Fruit fly (Drosophila melanogaster) whole organism, embryonic: ENCODE results near the gene frac.

Experiments
- BEAF-32 ChIP-seq: fragments of 200-800 bp; sonication (Bioruptor generic); optimal IDR thresholded peaks from 3 replicates; lab custom pipeline; 2017; ENCODE audit warnings: missing biosample characterization, missing genetic modification characterization, mild to moderate bottlenecking, moderate library complexity, missing genetic modification reagents
- CG10979 ChIP-seq: fragments of 200-800 bp; sonication (Bioruptor generic); optimal IDR thresholded peaks from 2 replicates; lab custom pipeline; 2018; ENCODE audit warnings: missing biosample characterization, mild to moderate bottlenecking, missing genetic modification characterization, moderate library complexity
- CG11560 ChIP-seq: fragments of 200-800 bp; sonication (Bioruptor generic); IDR thresholded peaks from 3 replicates; pipeline ENCODE4 v1.3.6; 2022; ENCODE audit warnings: missing biosample characterization, missing genetic modification characterization
- CG11696 ChIP-seq: fragments of 200-800 bp; sonication (Bioruptor generic); IDR thresholded peaks from 2 replicates; pipeline ENCODE4 v1.3.6; 2022; ENCODE audit warnings: missing biosample characterization, missing genetic modification characterization
- CG12155 ChIP-seq: fragments of 200-800 bp; sonication (Bioruptor generic); optimal IDR thresholded peaks from 3 replicates; lab custom pipeline; 2016; ENCODE audit warnings: missing biosample characterization, missing genetic modification characterization
- CG12219 ChIP-seq: fragments of 200-800 bp; sonication (Bioruptor generic); optimal IDR thresholded peaks from 3 replicates; lab custom pipeline; 2018; ENCODE audit warnings: missing biosample characterization, mild to moderate bottlenecking, missing genetic modification characterization
- CG15601 ChIP-seq: fragments of 200-800 bp; sonication (Bioruptor generic); optimal IDR thresholded peaks from 3 replicates; lab custom pipeline; 2019; ENCODE audit warnings: missing biosample characterization, mild to moderate bottlenecking, missing genetic modification characterization, moderate library complexity
- CG17186 ChIP-seq: fragments of 200-800 bp; sonication (Bioruptor generic); optimal IDR thresholded peaks from 3 replicates; lab custom pipeline; 2017; ENCODE audit warnings: missing biosample characterization, missing genetic modification reagents, missing genetic modification characterization
- CG17361 ChIP-seq: fragments of 200-800 bp; sonication (Bioruptor generic); IDR thresholded peaks from 3 replicates; pipeline ENCODE4 v1.3.6; 2022; ENCODE audit warnings: missing biosample characterization, missing genetic modification characterization
- CG18011 ChIP-seq: fragments of 200-800 bp; sonication (Bioruptor generic); optimal IDR thresholded peaks from 2 replicates; lab custom pipeline; 2017; ENCODE audit warnings: missing biosample characterization, missing genetic modification characterization, mild to moderate bottlenecking, moderate library complexity, missing genotype
- CG2129 ChIP-seq: fragments of 200-800 bp; sonication (Bioruptor generic); IDR thresholded peaks from 2 replicates; pipeline ENCODE4 v1.3.6; 2022; ENCODE audit warnings: missing biosample characterization, missing genetic modification characterization; ENCODE audit not compliant: partially characterized antibody
- CG34224 ChIP-seq: fragments of 200-800 bp; sonication (Bioruptor generic); IDR thresholded peaks from 3 replicates; pipeline ENCODE4 v1.3.6; 2022; ENCODE audit warnings: missing biosample characterization, missing genetic modification characterization; ENCODE audit not compliant: partially characterized antibody
- CG7745 ChIP-seq: fragments of 200-800 bp; sonication (Bioruptor generic); optimal IDR thresholded peaks from 2 replicates; lab custom pipeline; 2018; ENCODE audit warnings: missing biosample characterization, mild to moderate bottlenecking, missing genetic modification characterization, moderate library complexity
- CG8478 ChIP-seq: fragments of >200 bp; optimal IDR thresholded peaks from 2 replicates; lab custom pipeline; 2018
- CkIIα-i1 ChIP-seq: fragments of 200-800 bp; sonication (Bioruptor generic); IDR thresholded peaks from 2 replicates; pipeline ENCODE4 v1.3.6; 2022; ENCODE audit warnings: missing biosample characterization, missing genetic modification characterization
- Dip2 ChIP-seq: fragments of 200-800 bp; sonication (Bioruptor generic); IDR thresholded peaks from 2 replicates; pipeline ENCODE4 v1.3.6; 2022; ENCODE audit warnings: missing biosample characterization, missing genetic modification characterization
- Doc2 ChIP-seq: fragments of 200-800 bp; sonication (Bioruptor generic); IDR thresholded peaks from 2 replicates; pipeline ENCODE4 v1.3.6; 2022; ENCODE audit warnings: missing biosample characterization, missing genetic modification characterization
- Drgx ChIP-seq: fragments of 200-800 bp; sonication (Bioruptor generic); IDR thresholded peaks from 2 replicates; pipeline ENCODE4 v1.3.6; 2022; ENCODE audit warnings: missing biosample characterization, missing genetic modification characterization
- Hr78 ChIP-seq, 2 experiments: fragments of 200-800 bp in 1 of 2; fragments of >200 bp in 1 of 2; sonication (Bioruptor generic) in 1 of 2; optimal IDR thresholded peaks; 2 replicates each; lab custom pipeline; 2017 to 2019; ENCODE audit warnings: missing biosample characterization in 2 of 2, missing genetic modification characterization in 2 of 2, mild to moderate bottlenecking in 1 of 2, moderate library complexity in 1 of 2
- Jarid2 ChIP-seq: fragments of 200-800 bp; sonication (Bioruptor generic); optimal IDR thresholded peaks from 3 replicates; lab custom pipeline; 2017; ENCODE audit warnings: mild to moderate bottlenecking, missing biosample characterization, missing genetic modification reagents, missing genetic modification characterization
- Oaz ChIP-seq: fragments of 200-800 bp; sonication (Bioruptor generic); IDR thresholded peaks from 2 replicates; pipeline ENCODE4 v1.3.6; 2022; ENCODE audit warnings: missing biosample characterization, missing genetic modification characterization
- ci ChIP-seq: fragments of 200-800 bp; sonication (Bioruptor generic); IDR thresholded peaks from 3 replicates; pipeline ENCODE4 v1.3.6; 2022; ENCODE audit warnings: missing biosample characterization, missing genetic modification characterization
- gcm2 ChIP-seq: fragments of 200-800 bp; sonication (Bioruptor generic); optimal IDR thresholded peaks from 2 replicates; lab custom pipeline; 2016; ENCODE audit warnings: missing biosample characterization, missing genetic modification characterization
- klu ChIP-seq: fragments of 200-800 bp; sonication (Bioruptor generic); IDR thresholded peaks from 2 replicates; pipeline ENCODE4 v1.3.6; 2022; ENCODE audit warnings: missing biosample characterization, missing genetic modification characterization
- pros ChIP-seq: fragments of 200-800 bp; sonication (Bioruptor generic); optimal IDR thresholded peaks from 3 replicates; lab custom pipeline; 2019; ENCODE audit warnings: missing biosample characterization, mild to moderate bottlenecking, missing genetic modification characterization, moderate library complexity
- rib ChIP-seq: fragments of 200-800 bp; sonication (Bioruptor generic); IDR thresholded peaks from 2 replicates; pipeline ENCODE4 v1.3.6; 2022; ENCODE audit warnings: missing biosample characterization, missing genetic modification characterization
- sima ChIP-seq: fragments of 200-800 bp; sonication (Bioruptor generic); optimal IDR thresholded peaks from 2 replicates; lab custom pipeline; 2016; ENCODE audit warnings: missing biosample characterization, missing genetic modification characterization
- vvl ChIP-seq: fragments of 200-800 bp; sonication (Bioruptor generic); IDR thresholded peaks from 2 replicates; pipeline ENCODE4 v1.3.6; 2022; ENCODE audit warnings: missing biosample characterization, missing genetic modification characterization

The frac gene

DNA sequence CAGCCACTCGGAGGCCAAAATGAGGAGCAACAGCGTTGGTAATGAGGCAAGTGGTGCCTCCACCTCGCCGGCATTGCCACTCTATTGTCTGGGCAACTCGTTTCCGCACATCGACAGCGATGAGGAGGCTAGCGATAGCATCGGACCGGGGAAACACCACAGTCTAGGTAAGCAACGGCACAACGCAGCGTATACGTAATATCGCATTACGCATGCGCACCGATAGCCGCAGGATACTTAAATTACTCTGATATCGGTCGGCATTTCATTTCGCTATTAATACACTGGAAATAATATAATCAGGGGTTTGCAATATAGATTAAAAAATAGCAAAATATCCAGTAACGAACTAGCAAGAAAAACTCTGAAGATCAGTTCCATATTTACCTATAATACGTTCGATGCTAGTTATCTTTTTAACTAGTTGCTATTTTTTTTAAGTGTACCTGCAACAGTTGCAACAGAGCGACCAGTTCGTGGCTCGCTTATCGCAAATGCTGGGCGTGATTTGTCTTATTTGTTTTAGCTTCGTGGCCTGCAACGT is 55.1 kb downstream of the frac start (continued):
- TF ChIP-seq CG12155: no peak
- TF ChIP-seq CG11560 (tag; lab: Robert Waterston, UW): no peak
- no peak for TF ChIP-seq Jarid2 (GFP tag; lab: Kevin White, UChicago)
- TF ChIP-seq pros (GFP tag; lab: Kevin White, UChicago): no peak
- TF ChIP-seq CG2129 (GFP tag; lab: Robert Waterston, UW): no peak
- TF ChIP-seq CG18011 (GFP tag; lab: Kevin White, UChicago): no peak
- no peak for TF ChIP-seq BEAF-32 (GFP tag; lab: Kevin White, UChicago)
- no peak for TF ChIP-seq ci
- no peak for TF ChIP-seq Hr78 (GFP tag; optimal IDR thresholded peaks at IDR 0.05; lab: Kevin White, UChicago)
- no peak for TF ChIP-seq sima (GFP tag; lab: Kevin White, UChicago)
- TF ChIP-seq CG34224 (GFP tag; lab: Robert Waterston, UW): no peak
- no peak for TF ChIP-seq gcm2 (GFP tag; lab: Kevin White, UChicago)
- TF ChIP-seq Drgx (GFP tag; lab: Robert Waterston, UW): peak; percentile 77
- TF ChIP-seq Doc2: no peak
- no peak for TF ChIP-seq CG17361
- TF ChIP-seq CG15601 (tag; lab: Kevin White, UChicago): no peak
- no peak for TF ChIP-seq klu (GFP tag; lab: Robert Waterston, UW)
- TF ChIP-seq CG8478: no peak
- TF ChIP-seq CG17186: no peak
- TF ChIP-seq CG7745 (tag; lab: Kevin White, UChicago): no peak
- no peak for TF ChIP-seq CG10979
- TF ChIP-seq rib: no peak
- TF ChIP-seq CG12219 (GFP tag; lab: Kevin White, UChicago): no peak
- TF ChIP-seq CkIIα-i1 (GFP tag; lab: Robert Waterston, UW): no peak
- TF ChIP-seq CG11696: no peak
- no peak for TF ChIP-seq Dip2
- no peak for TF ChIP-seq Oaz
- TF ChIP-seq vvl (GFP tag; lab: Robert Waterston, UW): peak; percentile 32; the same call in 1 of the 2 replicates
- TF ChIP-seq, all 482 proteins: peak for 12
